Fruit fly (Drosophila melanogaster): ENCODE results near the gene HDAC4.

HDAC4 gene

DNA sequence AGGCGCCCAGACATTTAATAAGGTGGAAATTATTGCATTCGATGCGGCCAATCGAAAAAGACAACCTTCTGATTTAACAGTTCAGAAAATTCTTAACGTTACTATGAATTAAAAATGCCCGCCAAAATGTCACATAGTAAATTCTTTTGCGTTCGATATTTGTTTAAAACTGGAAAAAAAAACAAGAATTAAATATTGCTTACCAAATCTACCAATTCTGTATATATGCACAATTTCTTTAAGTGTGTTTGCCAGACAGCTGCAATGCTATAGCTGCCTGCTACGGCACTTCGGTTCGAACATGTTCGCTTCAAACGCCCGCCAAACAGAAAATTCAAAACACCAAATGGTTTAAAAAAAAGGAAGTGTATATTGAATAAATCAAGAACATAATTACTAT is 71.4 kb downstream of the HDAC4 start:
- TF ChIP-seq Hr78 (GFP tag; optimal IDR thresholded peaks at IDR 0.05) = no peak
- no peak for TF ChIP-seq Vsx2 (GFP tag; optimal IDR thresholded peaks at IDR 0.05; ENCODE audit: partially characterized antibody)
- peak; percentile 43 for TF ChIP-seq h (GFP tag; optimal IDR thresholded peaks at IDR 0.05)
- peak; percentile 53 for TF ChIP-seq rgr (GFP tag; optimal IDR thresholded peaks at IDR 0.05)
- TF ChIP-seq dl (GFP tag; optimal IDR thresholded peaks at IDR 0.05; ENCODE audit: insufficient read depth in 1 of 2, partially characterized antibody in 2 of 2) = peak in 1 of 2 experiments; percentile 37
- no peak for TF ChIP-seq Myc (optimal IDR thresholded peaks at IDR 0.05)
- no peak for TF ChIP-seq Hr83 (GFP tag; optimal IDR thresholded peaks at IDR 0.05; ENCODE audit: poor library complexity, severe bottlenecking)
- no peak for TF ChIP-seq br (GFP tag; optimal IDR thresholded peaks at IDR 0.05)
- peak; percentile 19 for TF ChIP-seq Sp1 (GFP tag; optimal IDR thresholded peaks at IDR 0.05)
- TF ChIP-seq brk (GFP tag; optimal IDR thresholded peaks at IDR 0.05) = no peak
- TF ChIP-seq dmrt93B (GFP tag; optimal IDR thresholded peaks at IDR 0.05) = no peak
- TF ChIP-seq OdsH (GFP tag; optimal IDR thresholded peaks at IDR 0.05) = peak; percentile 32
- TF ChIP-seq lola (GFP tag; optimal IDR thresholded peaks at IDR 0.05) = no peak
- no peak for TF ChIP-seq Mio (GFP tag; optimal IDR thresholded peaks at IDR 0.05)
- peak; percentile 24 for TF ChIP-seq woc (GFP tag; optimal IDR thresholded peaks at IDR 0.05)
- peak; percentile 46 for TF ChIP-seq Hnf4 (GFP tag; optimal IDR thresholded peaks at IDR 0.05)
- TF ChIP-seq fru (GFP tag; optimal IDR thresholded peaks at IDR 0.05) = peak; percentile 65
- peak; percentile 24 for TF ChIP-seq HLH106 (tag; optimal IDR thresholded peaks at IDR 0.05)
- no peak for TF ChIP-seq dsf (GFP tag; optimal IDR thresholded peaks at IDR 0.05; ENCODE audit: borderline replicate concordance)
- no peak for TF ChIP-seq Jra (GFP tag; optimal IDR thresholded peaks at IDR 0.05)
- peak; percentile 4 for TF ChIP-seq psq (GFP tag; optimal IDR thresholded peaks at IDR 0.05)
- peak; percentile 88 for TF ChIP-seq Dif (GFP tag; optimal IDR thresholded peaks at IDR 0.05; ENCODE audit: partially characterized antibody)
- TF ChIP-seq CG9705 (GFP tag; optimal IDR thresholded peaks at IDR 0.05) = no peak
- TF ChIP-seq Rel (GFP tag; optimal IDR thresholded peaks at IDR 0.05) = no peak
- no peak for TF ChIP-seq Rel (tag; optimal IDR thresholded peaks at IDR 0.05)
- TF ChIP-seq usp (GFP tag; optimal IDR thresholded peaks at IDR 0.05) = no peak
- peak in 1 of 2 experiments; percentile 62 for TF ChIP-seq foxo (GFP tag; optimal IDR thresholded peaks at IDR 0.05)
- TF ChIP-seq pan (optimal IDR thresholded peaks at IDR 0.05) = no peak
- no peak for TF ChIP-seq sage (GFP tag; optimal IDR thresholded peaks at IDR 0.05)
- no peak for TF ChIP-seq GATAd (GFP tag; optimal IDR thresholded peaks at IDR 0.05)
- peak; percentile 25 for TF ChIP-seq sv (GFP tag; optimal IDR thresholded peaks at IDR 0.05)
- TF ChIP-seq ey (GFP tag; optimal IDR thresholded peaks at IDR 0.05) = peak; percentile 53
